Worm (Caenorhabditis elegans) whole organism, L1 larva: ENCODE results near the gene K07F5.16.

Experiments
- C16A3.4 ChIP-seq: fragments of 150-350 bp; optimal IDR thresholded peaks from 2 replicates; lab custom pipeline; 2014; ENCODE audit warnings: missing biosample characterization, missing genetic modification characterization
- C34B4.2 ChIP-seq: sonication (generic microtip); optimal IDR thresholded peaks from 2 replicates; lab custom pipeline; 2017; ENCODE audit warnings: mild to moderate bottlenecking, missing genetic modification characterization, missing compliant biosample characterization
- F16B12.6 ChIP-seq: fragments of 150-350 bp; optimal IDR thresholded peaks from 2 replicates; lab custom pipeline; 2014; ENCODE audit warnings: missing biosample characterization, missing genetic modification characterization
- aha-1 ChIP-seq: fragments of 150-350 bp; optimal IDR thresholded peaks from 2 replicates; lab custom pipeline; 2014; ENCODE audit warnings: missing biosample characterization, missing genetic modification characterization
- alr-1 ChIP-seq: fragments of 200-800 bp; sonication (Bioruptor generic); optimal IDR thresholded peaks from 2 replicates; lab custom pipeline; 2018; ENCODE audit warnings: borderline replicate concordance, mild to moderate bottlenecking, missing genetic modification characterization, missing compliant biosample characterization
- ceh-82 ChIP-seq, 3 experiments: fragments of 150-350 bp in 1 of 3; sonication (generic microtip) in 2 of 3; optimal IDR thresholded peaks; 2 replicates each; lab custom pipeline; 2014 to 2017; ENCODE audit warnings: missing biosample characterization in 3 of 3, missing genetic modification characterization in 3 of 3
- ces-1 ChIP-seq: fragments of 150-350 bp; optimal IDR thresholded peaks from 2 replicates; lab custom pipeline; 2014; ENCODE audit warnings: missing biosample characterization, missing genetic modification reagents, missing genetic modification characterization
- dsc-1 ChIP-seq: sonication (generic microtip); optimal IDR thresholded peaks from 2 replicates; lab custom pipeline; 2016; ENCODE audit warnings: mild to moderate bottlenecking, missing genetic modification characterization, missing compliant biosample characterization
- efl-1 ChIP-seq, 4 experiments: fragments of 150-350 bp; optimal IDR thresholded peaks in 3 of 4; peaks in 1 of 4; 1 replicate in 1 of 4; 2 replicates in 3 of 4; lab custom pipeline; 2014; ENCODE audit warnings: missing biosample characterization in 2 of 4, missing genetic modification characterization in 2 of 4, missing genetic modification reagents in 2 of 4
- efl-3 ChIP-seq: fragments of 200-800 bp; sonication (Bioruptor generic); optimal IDR thresholded peaks from 2 replicates; lab custom pipeline; 2018; ENCODE audit warnings: mild to moderate bottlenecking, missing genetic modification characterization, missing compliant biosample characterization
- elt-2 ChIP-seq: sonication (generic microtip); optimal IDR thresholded peaks from 2 replicates; lab custom pipeline; 2016; ENCODE audit warnings: missing genetic modification characterization, mild to moderate bottlenecking, inconsistent platforms, missing compliant biosample characterization, missing genetic modification reagents
- elt-3 ChIP-seq, 6 experiments: fragments of 150-350 bp in 1 of 6; sonication (generic microtip); optimal IDR thresholded peaks; 2 replicates each; lab custom pipeline; 2017 to 2018; ENCODE audit warnings: missing biosample characterization in 6 of 6, missing genetic modification characterization in 6 of 6, inconsistent platforms in 1 of 6
- ets-5 ChIP-seq: fragments of 200-800 bp; sonication (Bioruptor generic); IDR thresholded peaks from 2 replicates; pipeline ENCODE4 v1.3.6; 2022; ENCODE audit warnings: missing genetic modification characterization, missing compliant biosample characterization
- fos-1 ChIP-seq: fragments of 150-350 bp; optimal IDR thresholded peaks from 2 replicates; lab custom pipeline; 2014; ENCODE audit warnings: missing biosample characterization, missing genetic modification characterization
- grh-1 ChIP-seq: fragments of 200-800 bp; sonication (Bioruptor generic); IDR thresholded peaks from 2 replicates; pipeline ENCODE4 v1.3.6; 2022; ENCODE audit warnings: missing genetic modification reagents, missing genetic modification characterization, missing compliant biosample characterization
- hlh-17 ChIP-seq: fragments of 200-800 bp; sonication (Bioruptor generic); optimal IDR thresholded peaks from 2 replicates; lab custom pipeline; 2018; ENCODE audit warnings: missing genetic modification characterization, mild to moderate bottlenecking, missing compliant biosample characterization, moderate library complexity, borderline replicate concordance
- hlh-4 ChIP-seq: sonication (generic microtip); optimal IDR thresholded peaks from 2 replicates; lab custom pipeline; 2016; ENCODE audit warnings: mild to moderate bottlenecking, missing genetic modification characterization, missing compliant biosample characterization
- hpl-2 ChIP-seq: fragments of 150-350 bp; optimal IDR thresholded peaks from 2 replicates; lab custom pipeline; 2014; ENCODE audit warnings: missing biosample characterization, missing genetic modification reagents, missing genetic modification characterization
- irx-1 ChIP-seq: sonication (generic microtip); optimal IDR thresholded peaks from 2 replicates; lab custom pipeline; 2016; ENCODE audit warnings: missing genetic modification characterization, missing compliant biosample characterization
- isw-1 ChIP-seq: fragments of 200-800 bp; sonication (Bioruptor generic); IDR thresholded peaks from 2 replicates; pipeline ENCODE4 v1.3.6; 2022; ENCODE audit warnings: missing genetic modification characterization, missing compliant biosample characterization
- lin-13 ChIP-seq: fragments of 150-350 bp; optimal IDR thresholded peaks from 2 replicates; lab custom pipeline; 2014; ENCODE audit warnings: missing biosample characterization, missing genetic modification reagents, missing genetic modification characterization
- lin-14 ChIP-seq: fragments of 200-800 bp; sonication (Bioruptor generic); optimal IDR thresholded peaks from 2 replicates; lab custom pipeline; 2018; ENCODE audit warnings: mild to moderate bottlenecking, missing genetic modification characterization, moderate library complexity, missing compliant biosample characterization
- lin-39 ChIP-seq: fragments of 150-350 bp; optimal IDR thresholded peaks from 2 replicates; lab custom pipeline; 2014; ENCODE audit warnings: missing biosample characterization, missing genetic modification reagents, missing genetic modification characterization
- lir-3 ChIP-seq: sonication (generic microtip); optimal IDR thresholded peaks from 2 replicates; lab custom pipeline; 2016; ENCODE audit warnings: mild to moderate bottlenecking, missing genetic modification characterization, moderate library complexity, missing compliant biosample characterization; ENCODE audit not compliant: poor library complexity
- lsy-2 ChIP-seq, 2 experiments: fragments of 150-350 bp; optimal IDR thresholded peaks; 2 replicates each; lab custom pipeline; 2014; ENCODE audit warnings: missing biosample characterization in 2 of 2, missing genetic modification characterization in 2 of 2
- mdl-1 ChIP-seq, 2 experiments: fragments of 150-350 bp; optimal IDR thresholded peaks; 2 replicates each; lab custom pipeline; 2014 to 2017; ENCODE audit warnings: missing biosample characterization in 2 of 2, missing genetic modification characterization in 2 of 2, inconsistent platforms in 1 of 2
- mef-2 ChIP-seq: fragments of 150-350 bp; optimal IDR thresholded peaks from 2 replicates; lab custom pipeline; 2014; ENCODE audit warnings: missing biosample characterization, missing genetic modification characterization
- mep-1 ChIP-seq: fragments of 150-350 bp; optimal IDR thresholded peaks from 2 replicates; lab custom pipeline; 2014; ENCODE audit warnings: missing biosample characterization, missing genetic modification characterization
- nhr-12 ChIP-seq: sonication (generic microtip); optimal IDR thresholded peaks from 2 replicates; lab custom pipeline; 2017; ENCODE audit warnings: missing biosample characterization, missing genetic modification characterization
- nhr-20 ChIP-seq: sonication (generic microtip); optimal IDR thresholded peaks from 2 replicates; lab custom pipeline; 2016; ENCODE audit warnings: mild to moderate bottlenecking, missing genetic modification characterization, missing compliant biosample characterization
- nhr-28 ChIP-seq: fragments of 150-350 bp; optimal IDR thresholded peaks from 2 replicates; lab custom pipeline; 2014; ENCODE audit warnings: missing biosample characterization, missing genetic modification characterization
- nhr-47 ChIP-seq: sonication (generic microtip); optimal IDR thresholded peaks from 2 replicates; lab custom pipeline; 2016; ENCODE audit warnings: mild to moderate bottlenecking, missing genetic modification characterization, moderate library complexity, missing compliant biosample characterization
- nhr-71 ChIP-seq: sonication (generic microtip); optimal IDR thresholded peaks from 2 replicates; lab custom pipeline; 2016; ENCODE audit warnings: mild to moderate bottlenecking, missing genetic modification characterization, moderate library complexity, missing compliant biosample characterization
- nhr-77 ChIP-seq: fragments of 150-350 bp; optimal IDR thresholded peaks from 2 replicates; lab custom pipeline; 2014; ENCODE audit warnings: missing biosample characterization, missing genetic modification characterization
- nhr-84 ChIP-seq: sonication (generic microtip); optimal IDR thresholded peaks from 2 replicates; lab custom pipeline; 2017; ENCODE audit warnings: missing biosample characterization, missing genetic modification characterization
- nhr-85 ChIP-seq: sonication (generic microtip); peaks from one replicate; lab custom pipeline; 2016; ENCODE audit warnings: missing genetic modification characterization, inconsistent platforms, missing compliant biosample characterization
- pag-3 ChIP-seq: sonication (generic microtip); optimal IDR thresholded peaks from 2 replicates; lab custom pipeline; 2017; ENCODE audit warnings: missing genetic modification characterization, mild to moderate bottlenecking, missing compliant biosample characterization, antibody characterized with exemption, borderline replicate concordance; ENCODE audit not compliant: insufficient read depth
- pqm-1 ChIP-seq: sonication (generic microtip); optimal IDR thresholded peaks from 3 replicates; lab custom pipeline; 2017; ENCODE audit warnings: missing biosample characterization, missing genetic modification characterization
- rnt-1 ChIP-seq: sonication (generic microtip); optimal IDR thresholded peaks from 2 replicates; lab custom pipeline; 2016; ENCODE audit warnings: mild to moderate bottlenecking, missing genetic modification characterization, moderate library complexity, missing compliant biosample characterization
- skn-1 ChIP-seq: fragments of 150-350 bp; optimal IDR thresholded peaks from 2 replicates; lab custom pipeline; 2014; ENCODE audit warnings: missing biosample characterization, missing genetic modification characterization
- sup-37 ChIP-seq: fragments of 200-800 bp; sonication (Bioruptor generic); optimal IDR thresholded peaks from 2 replicates; lab custom pipeline; 2018; ENCODE audit warnings: mild to moderate bottlenecking, missing genetic modification characterization, missing compliant biosample characterization
- tbx-2 ChIP-seq: sonication (generic microtip); optimal IDR thresholded peaks from 2 replicates; lab custom pipeline; 2016; ENCODE audit warnings: missing genetic modification characterization, missing compliant biosample characterization
- tlp-1 ChIP-seq: fragments of 150-350 bp; optimal IDR thresholded peaks from 2 replicates; lab custom pipeline; 2014; ENCODE audit warnings: missing biosample characterization, missing genetic modification characterization
- unc-130 ChIP-seq: fragments of 150-350 bp; optimal IDR thresholded peaks from 2 replicates; lab custom pipeline; 2017; ENCODE audit warnings: missing biosample characterization, missing genetic modification characterization, inconsistent platforms
- xbp-1 ChIP-seq: sonication (generic microtip); optimal IDR thresholded peaks from 2 replicates; lab custom pipeline; 2016; ENCODE audit warnings: missing genetic modification characterization, missing compliant biosample characterization
- ztf-11 ChIP-seq, 2 experiments: sonication (generic microtip); optimal IDR thresholded peaks; 2 replicates each; lab custom pipeline; 2016 to 2017; ENCODE audit warnings: missing genetic modification characterization in 2 of 2, missing biosample characterization in 1 of 2, missing compliant biosample characterization in 1 of 2
- ztf-4 ChIP-seq: fragments of 150-350 bp; optimal IDR thresholded peaks from 2 replicates; lab custom pipeline; 2014; ENCODE audit warnings: missing biosample characterization, missing genetic modification characterization

K07F5.16 gene

DNA sequence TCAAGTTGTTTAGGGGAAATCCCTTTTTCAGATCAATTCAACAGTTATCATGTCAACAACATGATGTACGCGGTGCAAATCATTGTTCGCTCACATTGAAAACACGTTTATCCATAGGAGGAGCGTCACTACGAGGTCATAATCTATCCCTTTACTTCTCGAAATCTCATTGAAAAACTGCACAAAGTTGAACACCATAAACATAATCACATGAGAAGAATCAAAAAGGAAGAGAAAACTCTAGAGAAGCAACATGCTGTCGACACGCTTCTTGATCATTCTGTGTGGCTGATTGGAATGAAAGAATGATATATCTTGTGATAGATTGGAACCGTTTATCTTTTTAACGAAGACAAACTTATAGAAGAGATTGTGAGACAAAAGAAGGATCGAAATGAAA, 4.0 kb downstream of the K07F5.16 start (continued):
- TF ChIP-seq lin-14 (GFP tag; lab: Kevin White, UChicago): peak; percentile 84
- peak in 5 of 6 experiments; percentile 56 to 98 (median 67) for TF ChIP-seq elt-3 (tag; optimal IDR thresholded peaks at IDR 0.05; lab: Kevin White, UChicago)
- TF ChIP-seq dsc-1 (tag; lab: Kevin White, UChicago): no peak
- peak; percentile 56 for TF ChIP-seq lir-3 (tag; lab: Kevin White, UChicago)
- no peak for TF ChIP-seq irx-1 (tag; lab: Kevin White, UChicago)
- peak; percentile 84 for TF ChIP-seq tbx-2 (tag; lab: Kevin White, UChicago)
- TF ChIP-seq lin-39 (tag; lab: Kevin White, UChicago): no peak
- TF ChIP-seq grh-1 (GFP tag; lab: Robert Waterston, UW): peak; percentile 83
- TF ChIP-seq elt-2 (tag; lab: Kevin White, UChicago): no peak
- TF ChIP-seq efl-1 (optimal IDR thresholded peaks at IDR 0.05; lab: Kevin White, UChicago): peak in 1 of 2 experiments; percentile 17
- TF ChIP-seq efl-1 (GFP tag; optimal IDR thresholded peaks at IDR 0.05 in 1 of 2; lab: Kevin White, UChicago): peak in 1 of 2 experiments; percentile 94
- TF ChIP-seq C34B4.2: no peak
- TF ChIP-seq nhr-71 (tag; lab: Kevin White, UChicago): peak; percentile 93
- no peak for TF ChIP-seq skn-1 (tag; lab: Kevin White, UChicago)
- no peak for TF ChIP-seq nhr-77 (tag; lab: Kevin White, UChicago)
- peak; percentile 53 for TF ChIP-seq mep-1 (tag; lab: Kevin White, UChicago)
- no peak for TF ChIP-seq mef-2 (tag; lab: Kevin White, UChicago)
- no peak for TF ChIP-seq rnt-1 (tag; lab: Kevin White, UChicago)
- TF ChIP-seq C16A3.4 (tag; lab: Kevin White, UChicago): peak; percentile 44
- TF ChIP-seq hpl-2 (GFP tag; lab: Kevin White, UChicago): no peak
- TF ChIP-seq nhr-85 (tag; lab: Kevin White, UChicago): peak; percentile 98
- no peak for TF ChIP-seq pqm-1 (tag; lab: Kevin White, UChicago)
- no peak for TF ChIP-seq aha-1 (tag; lab: Kevin White, UChicago)
- no peak for TF ChIP-seq fos-1 (tag; lab: Kevin White, UChicago)
- TF ChIP-seq xbp-1 (tag; lab: Kevin White, UChicago): no peak
- no peak for TF ChIP-seq isw-1 (GFP tag; lab: Robert Waterston, UW)
- no peak for TF ChIP-seq sup-37
- TF ChIP-seq nhr-47 (tag; lab: Kevin White, UChicago): peak; percentile 71
- no peak for TF ChIP-seq ets-5 (GFP tag; lab: Robert Waterston, UW)
- no peak for TF ChIP-seq hlh-4 (tag; lab: Kevin White, UChicago)
- TF ChIP-seq F16B12.6 (tag; lab: Kevin White, UChicago): no peak
- peak; percentile 89 for TF ChIP-seq unc-130
- TF ChIP-seq nhr-12: no peak
- no peak for TF ChIP-seq nhr-84 (tag; lab: Kevin White, UChicago)

DNA sequence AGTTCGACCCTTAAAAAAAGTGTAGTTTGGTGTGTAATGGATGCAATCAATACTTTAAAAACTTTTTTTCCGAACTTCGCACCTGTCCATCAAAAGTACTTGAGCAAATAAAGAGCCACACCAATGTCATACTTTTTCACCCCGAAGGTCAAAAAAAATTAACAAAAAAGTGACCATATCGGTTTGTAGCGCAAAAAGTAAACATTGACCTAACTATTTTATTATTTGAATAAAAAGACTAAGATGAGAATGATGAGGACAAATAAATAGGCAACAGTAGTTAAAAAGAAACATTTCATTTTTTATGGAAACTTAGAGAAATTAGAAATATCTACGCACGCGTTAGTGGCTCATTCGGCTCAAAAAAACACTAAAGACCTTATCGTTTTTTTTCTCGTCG, 5.4 kb downstream of the K07F5.16 start:
- TF ChIP-seq lin-14 (GFP tag; lab: Kevin White, UChicago): peak; percentile 31
- TF ChIP-seq ztf-4 (tag; lab: Kevin White, UChicago): no peak
- peak; percentile 16 for TF ChIP-seq nhr-77 (tag; lab: Kevin White, UChicago)
- TF ChIP-seq ces-1: no peak
- TF ChIP-seq elt-3 (tag; optimal IDR thresholded peaks at IDR 0.05; lab: Kevin White, UChicago): no peak
- no peak for TF ChIP-seq fos-1 (tag; lab: Kevin White, UChicago)
- TF ChIP-seq tlp-1 (tag; lab: Kevin White, UChicago): no peak
- no peak for TF ChIP-seq mep-1 (tag; lab: Kevin White, UChicago)
- peak; percentile 45 for TF ChIP-seq tbx-2 (tag; lab: Kevin White, UChicago)
- TF ChIP-seq nhr-28 (tag; lab: Kevin White, UChicago): no peak

- TF ChIP-seq pag-3 (tag; lab: Kevin White, UChicago) (no peak), ceh-82 (tag; optimal IDR thresholded peaks at IDR 0.05; lab: Kevin White, UChicago) (no peak), lir-3 (tag; lab: Kevin White, UChicago) (no peak), skn-1 (tag; lab: Kevin White, UChicago) (no peak), dsc-1 (tag; lab: Kevin White, UChicago) (no peak), rnt-1 (tag; lab: Kevin White, UChicago) (no peak), mdl-1 (tag; optimal IDR thresholded peaks at IDR 0.05; lab: Kevin White, UChicago) (no peak), lsy-2 (tag; optimal IDR thresholded peaks at IDR 0.05; lab: Kevin White, UChicago) (peak in 1 of 2 experiments; percentile 29), nhr-20 (tag; lab: Kevin White, UChicago) (peak; percentile 52), alr-1 (tag; lab: Kevin White, UChicago) (no peak), hlh-17 (GFP tag; lab: Kevin White, UChicago) (no peak), ztf-4 (tag; lab: Kevin White, UChicago) (no peak), lin-13 (GFP tag; lab: Kevin White, UChicago) (no peak), ztf-11 (tag; optimal IDR thresholded peaks at IDR 0.05; lab: Kevin White, UChicago) (no peak), hlh-4 (tag; lab: Kevin White, UChicago) (no peak), fos-1 (tag; lab: Kevin White, UChicago) (no peak), efl-3 (GFP tag; lab: Kevin White, UChicago) (no peak), efl-1 (optimal IDR thresholded peaks at IDR 0.05; lab: Kevin White, UChicago) (no peak), efl-1 (GFP tag; optimal IDR thresholded peaks at IDR 0.05 in 1 of 2; lab: Kevin White, UChicago) (peak in 1 of 2 experiments; percentile 53), nhr-85 (tag; lab: Kevin White, UChicago) (peak; percentile 86)
Observed at ce11 chrIV:9872210-9872609, 8.3 kb downstream of the K07F5.16 start.
